Fruit fly (Drosophila melanogaster) whole organism, adult: ENCODE results near the gene Ask1.

Experiments
- CG11617 ChIP-seq: fragments of 200-800 bp; sonication (Bioruptor generic); optimal IDR thresholded peaks from 2 replicates; lab custom pipeline; 2017; ENCODE audit warnings: mild to moderate bottlenecking, missing biosample characterization, missing genetic modification reagents, missing genetic modification characterization
- CG12768 ChIP-seq: fragments of 200-800 bp; sonication (Bioruptor generic); optimal IDR thresholded peaks from 2 replicates; lab custom pipeline; 2017; ENCODE audit warnings: missing biosample characterization, missing genetic modification characterization, mild to moderate bottlenecking, moderate library complexity, missing genetic modification reagents
- CG14711 ChIP-seq: fragments of 200-800 bp; sonication (Bioruptor generic); optimal IDR thresholded peaks from 2 replicates; lab custom pipeline; 2018; ENCODE audit warnings: missing biosample characterization, mild to moderate bottlenecking, missing genetic modification characterization, moderate library complexity
- CG1620 ChIP-seq: fragments of 200-800 bp; sonication (Bioruptor generic); optimal IDR thresholded peaks from 2 replicates; lab custom pipeline; 2016; ENCODE audit warnings: missing biosample characterization, missing genetic modification characterization
- CG33017 ChIP-seq: fragments of 200-800 bp; sonication (Bioruptor generic); optimal IDR thresholded peaks from 2 replicates; lab custom pipeline; 2018; ENCODE audit warnings: missing biosample characterization, mild to moderate bottlenecking, missing genetic modification characterization, moderate library complexity
- CG5204 ChIP-seq: fragments of 200-800 bp; sonication (Bioruptor generic); optimal IDR thresholded peaks from 2 replicates; lab custom pipeline; 2016; ENCODE audit warnings: missing biosample characterization, missing genetic modification characterization
- CG7045 ChIP-seq: fragments of 200-800 bp; sonication (Bioruptor generic); optimal IDR thresholded peaks from 2 replicates; lab custom pipeline; 2017; ENCODE audit warnings: missing biosample characterization, mild to moderate bottlenecking, missing genetic modification characterization
- CG7101 ChIP-seq: fragments of 200-800 bp; sonication (Bioruptor generic); optimal IDR thresholded peaks from 2 replicates; lab custom pipeline; 2018; ENCODE audit warnings: missing biosample characterization, mild to moderate bottlenecking, missing genetic modification characterization, moderate library complexity
- Clk ChIP-seq: fragments of 200-800 bp; sonication (Bioruptor generic); optimal IDR thresholded peaks from 2 replicates; lab custom pipeline; 2017; ENCODE audit warnings: missing biosample characterization, missing genetic modification characterization
- Crg-1 ChIP-seq: fragments of 200-800 bp; sonication (Bioruptor generic); optimal IDR thresholded peaks from 2 replicates; lab custom pipeline; 2016; ENCODE audit warnings: missing biosample characterization, missing genetic modification characterization
- Hr96 ChIP-seq: fragments of 200-800 bp; sonication (Bioruptor generic); optimal IDR thresholded peaks from 2 replicates; lab custom pipeline; 2016; ENCODE audit warnings: missing biosample characterization, missing genetic modification characterization
- Mnt ChIP-seq: fragments of 200-800 bp; sonication (Bioruptor generic); optimal IDR thresholded peaks from 2 replicates; lab custom pipeline; 2016; ENCODE audit warnings: missing biosample characterization, mild to moderate bottlenecking, missing genetic modification characterization
- bab1 ChIP-seq: fragments of 200-800 bp; sonication (Bioruptor generic); optimal IDR thresholded peaks from 3 replicates; lab custom pipeline; 2019; ENCODE audit warnings: missing biosample characterization, mild to moderate bottlenecking, missing genetic modification characterization, moderate library complexity
- cic ChIP-seq: fragments of 200-800 bp; sonication (Bioruptor generic); optimal IDR thresholded peaks from 2 replicates; lab custom pipeline; 2017; ENCODE audit warnings: missing biosample characterization, mild to moderate bottlenecking, missing genetic modification characterization, moderate library complexity
- cnc ChIP-seq, 2 experiments: fragments of >200 bp; optimal IDR thresholded peaks; 2 replicates each; lab custom pipeline; 2017
- kay ChIP-seq: fragments of 200-800 bp; sonication (Bioruptor generic); peaks from one replicate; lab custom pipeline; 2016; ENCODE audit warnings: missing biosample characterization, missing genetic modification characterization, borderline replicate concordance
- ovo ChIP-seq: fragments of 200-800 bp; sonication (Bioruptor generic); optimal IDR thresholded peaks from 2 replicates; lab custom pipeline; 2016; ENCODE audit warnings: missing biosample characterization, missing genetic modification characterization
- pad ChIP-seq: fragments of 200-800 bp; sonication (Bioruptor generic); optimal IDR thresholded peaks from 3 replicates; lab custom pipeline; 2017; ENCODE audit warnings: missing biosample characterization, missing genetic modification characterization, mild to moderate bottlenecking, moderate library complexity, missing genetic modification reagents
- tj ChIP-seq: fragments of 200-800 bp; sonication (Bioruptor generic); optimal IDR thresholded peaks from 3 replicates; lab custom pipeline; 2017; ENCODE audit warnings: missing biosample characterization, mild to moderate bottlenecking, missing genetic modification characterization, moderate library complexity
- toe ChIP-seq: fragments of 200-800 bp; sonication (Bioruptor generic); optimal IDR thresholded peaks from 2 replicates; lab custom pipeline; 2016; ENCODE audit warnings: missing biosample characterization, missing genetic modification characterization

Ask1 gene

DNA sequence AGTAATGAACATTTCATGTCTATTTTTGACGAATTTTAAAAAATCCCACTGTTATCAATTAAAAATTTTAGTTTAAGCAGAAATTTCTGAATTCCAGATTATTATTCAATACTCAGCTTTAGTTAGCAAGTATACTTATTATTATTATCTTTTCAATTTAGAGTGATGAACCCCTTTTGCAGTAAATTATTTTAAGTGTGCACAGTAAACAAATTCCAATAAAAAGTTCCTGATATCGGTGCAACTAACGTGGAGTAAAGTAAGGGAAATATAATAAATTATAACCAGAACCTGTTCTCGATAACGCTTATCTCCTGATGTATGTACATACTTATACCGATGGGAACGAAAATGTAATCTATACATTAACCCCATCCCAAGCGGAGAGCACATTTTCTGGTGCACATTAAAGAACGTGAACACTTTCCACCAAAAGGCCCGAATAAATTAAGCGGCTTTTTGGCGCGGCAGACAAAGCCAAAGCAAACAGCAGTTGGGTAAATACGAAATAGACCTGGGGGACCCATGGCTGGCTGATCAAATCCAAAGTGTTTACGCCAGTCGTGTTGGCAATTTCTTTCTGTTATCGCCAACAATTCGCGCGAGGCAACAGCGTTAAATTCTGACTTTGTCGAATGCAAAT is 21.4 kb upstream of the Ask1 start:
- TF ChIP-seq bab1 = no peak
- TF ChIP-seq CG11617 (GFP tag; lab: Kevin White, UChicago) = peak; percentile 39
- TF ChIP-seq Crg-1 (GFP tag; lab: Kevin White, UChicago) = peak; percentile 73
- TF ChIP-seq CG5204 (GFP tag; lab: Kevin White, UChicago) = no peak
- TF ChIP-seq CG12768 (GFP tag; lab: Kevin White, UChicago) = peak; percentile 52
- TF ChIP-seq Hr96 (GFP tag; lab: Kevin White, UChicago) = peak; percentile 15
- peak; percentile 47 for TF ChIP-seq Mnt (GFP tag; lab: Kevin White, UChicago)
- TF ChIP-seq CG7045 (GFP tag; lab: Kevin White, UChicago) = peak; percentile 48
- peak; percentile 28 for TF ChIP-seq ovo (GFP tag; lab: Kevin White, UChicago)
- peak; percentile 62 for TF ChIP-seq CG33017
- TF ChIP-seq kay = no peak
- no peak for TF ChIP-seq Clk (GFP tag; lab: Kevin White, UChicago)
- TF ChIP-seq CG7101 (tag; lab: Kevin White, UChicago) = peak; percentile 25
- no peak for TF ChIP-seq cnc (optimal IDR thresholded peaks at IDR 0.05; lab: Kevin White, UChicago)
- TF ChIP-seq cic (GFP tag; lab: Kevin White, UChicago) = peak; percentile 92
- TF ChIP-seq CG14711 = peak; percentile 10
- TF ChIP-seq tj (GFP tag; lab: Kevin White, UChicago) = peak; percentile 25
- TF ChIP-seq CG1620 (GFP tag; lab: Kevin White, UChicago) = peak; percentile 47
- peak; percentile 42 for TF ChIP-seq toe (GFP tag; lab: Kevin White, UChicago)
- peak; percentile 44 for TF ChIP-seq pad

DNA sequence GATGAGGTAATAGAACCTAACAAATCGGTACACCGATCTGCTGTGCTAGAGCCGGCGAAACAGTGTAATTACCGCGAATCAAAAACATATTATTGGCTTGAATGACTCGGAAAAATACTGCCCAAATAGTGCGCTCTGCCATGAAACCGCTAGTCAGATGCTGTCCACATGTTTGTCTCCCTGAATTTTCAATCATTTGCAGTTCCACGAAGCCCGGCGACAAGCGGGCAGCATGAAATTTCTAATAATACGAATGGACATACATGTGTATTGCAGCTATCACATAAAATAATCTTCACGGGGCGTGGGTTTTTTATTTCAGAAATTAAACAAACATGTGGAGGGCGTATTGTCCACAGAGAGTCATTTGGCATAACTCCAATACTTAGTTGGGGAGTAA is 20.6 kb upstream of the Ask1 start:
- TF ChIP-seq cnc (optimal IDR thresholded peaks at IDR 0.05; lab: Kevin White, UChicago) (peak in 1 of 2 experiments; percentile 4), toe (GFP tag; lab: Kevin White, UChicago) (no peak)

DNA sequence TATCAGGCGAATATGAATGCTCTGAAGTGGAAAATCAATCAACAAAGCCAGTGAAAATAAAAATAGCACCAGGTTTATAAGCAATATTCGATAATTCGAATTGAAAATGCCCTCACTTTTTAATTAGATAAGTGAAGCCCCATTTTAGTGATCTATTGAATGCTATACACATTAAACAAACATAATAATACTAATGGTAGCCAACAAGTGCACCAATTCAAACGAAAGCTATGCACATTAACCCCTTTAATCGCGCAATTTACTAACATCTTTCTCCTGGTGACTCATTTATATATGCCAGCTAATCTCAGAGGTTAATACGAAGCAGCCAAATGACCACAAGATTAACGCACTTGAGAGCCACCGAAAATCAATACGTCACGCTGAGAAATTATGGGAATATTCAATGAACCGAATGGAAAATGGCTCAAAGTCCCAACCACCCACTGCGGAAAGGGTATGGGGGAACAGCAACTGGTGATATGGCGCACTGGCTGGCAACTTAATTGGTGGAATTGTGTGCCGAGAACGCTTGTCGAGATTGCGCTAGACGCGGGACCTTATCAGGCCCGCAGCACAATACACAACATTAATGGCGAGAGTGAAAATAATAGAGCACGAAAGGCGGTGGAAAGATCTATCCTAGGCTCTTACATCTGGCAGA is 20.0 kb upstream of the Ask1 start:
- TF ChIP-seq ovo (GFP tag; lab: Kevin White, UChicago) (peak; percentile 14), Mnt (GFP tag; lab: Kevin White, UChicago) (peak; percentile 52), kay (no peak), CG1620 (GFP tag; lab: Kevin White, UChicago) (peak; percentile 16), cic (GFP tag; lab: Kevin White, UChicago) (peak; percentile 91), CG11617 (GFP tag; lab: Kevin White, UChicago) (peak; percentile 62), toe (GFP tag; lab: Kevin White, UChicago) (peak; percentile 42), CG12768 (GFP tag; lab: Kevin White, UChicago) (peak; percentile 94), CG33017 (no peak), Hr96 (GFP tag; lab: Kevin White, UChicago) (peak; percentile 55), cnc (optimal IDR thresholded peaks at IDR 0.05; lab: Kevin White, UChicago) (no peak), CG7045 (GFP tag; lab: Kevin White, UChicago) (peak; percentile 54), pad (peak; percentile 7)

DNA sequence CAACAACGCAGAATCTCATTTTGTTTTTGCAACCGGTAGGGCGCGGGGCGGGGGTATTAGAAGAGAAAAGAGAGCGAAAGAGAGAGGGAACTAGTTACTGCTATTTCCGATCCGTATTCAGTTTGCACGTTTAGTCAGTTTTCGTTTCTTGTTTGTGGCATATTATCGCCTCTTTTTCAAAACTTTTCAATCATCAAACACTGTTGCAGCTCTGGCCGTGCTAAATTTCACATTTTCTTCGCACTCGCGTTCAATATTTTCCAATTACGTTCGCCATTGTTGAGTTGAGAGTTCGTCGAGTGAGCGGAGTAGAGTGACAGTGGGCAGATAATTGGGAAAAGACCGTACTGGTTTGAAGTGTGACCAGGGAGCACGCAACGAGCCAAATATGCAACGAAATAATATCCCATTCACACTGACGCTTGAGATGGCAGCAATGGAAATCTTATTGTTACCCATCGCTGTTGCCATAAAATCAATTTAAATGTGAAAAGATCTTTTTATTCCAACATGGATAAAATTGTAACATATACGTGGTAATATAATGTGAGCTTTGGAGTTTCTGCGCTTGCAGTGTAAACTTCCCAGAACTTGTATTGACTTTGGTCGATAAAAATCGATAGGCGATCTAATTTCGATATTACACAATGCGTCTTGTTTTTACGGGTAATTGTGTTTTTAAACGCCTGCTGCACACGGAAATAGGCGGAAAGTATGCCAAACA is 18.4 kb upstream of the Ask1 start, which contains the start of the genes Ire1 and Mrm2:
Gene Ire1 (minus strand): TSS at position 296 of the 724 bp plus-strand sequence.
Gene Mrm2 (plus strand): TSS at position 615 of the 724 bp plus-strand sequence.
- TF ChIP-seq Crg-1 (GFP tag; lab: Kevin White, UChicago) = peak; percentile 66
- TF ChIP-seq CG5204 (GFP tag; lab: Kevin White, UChicago) = no peak
- peak; percentile 38 for TF ChIP-seq CG33017
- no peak for TF ChIP-seq kay
- TF ChIP-seq cic (GFP tag; lab: Kevin White, UChicago) = peak; percentile 13
- TF ChIP-seq toe (GFP tag; lab: Kevin White, UChicago) = peak; percentile 94
- TF ChIP-seq Hr96 (GFP tag; lab: Kevin White, UChicago) = peak; percentile 86
- peak; percentile 70 for TF ChIP-seq Clk (GFP tag; lab: Kevin White, UChicago)
- TF ChIP-seq CG7045 (GFP tag; lab: Kevin White, UChicago) = peak; percentile 67
- peak; percentile 42 for TF ChIP-seq bab1
- peak; percentile 45 for TF ChIP-seq tj (GFP tag; lab: Kevin White, UChicago)
- TF ChIP-seq ovo (GFP tag; lab: Kevin White, UChicago) = peak; percentile 77
- TF ChIP-seq cnc (optimal IDR thresholded peaks at IDR 0.05; lab: Kevin White, UChicago) = no peak
- TF ChIP-seq CG11617 (GFP tag; lab: Kevin White, UChicago) = peak; percentile 78
- TF ChIP-seq Mnt (GFP tag; lab: Kevin White, UChicago) = peak; percentile 59
- TF ChIP-seq CG1620 (GFP tag; lab: Kevin White, UChicago) = peak; percentile 88
- peak; percentile 67 for TF ChIP-seq CG12768 (GFP tag; lab: Kevin White, UChicago)
- TF ChIP-seq CG7101 (tag; lab: Kevin White, UChicago) = peak; percentile 73
- TF ChIP-seq pad = peak; percentile 61
- TF ChIP-seq CG14711 = peak; percentile 53
